Fruit fly (Drosophila melanogaster) whole organism, wandering third instar larva: ENCODE results near the gene Sf3b2.

ENCODE experiments used
- Abd-B ChIP-seq: fragments of >200 bp; optimal IDR thresholded peaks from 2 replicates; lab custom pipeline; 2017; ENCODE audit warnings: missing biosample characterization, missing genetic modification characterization
- CG32264 ChIP-seq: fragments of 200-800 bp; sonication (Bioruptor generic); optimal IDR thresholded peaks from 2 replicates; lab custom pipeline; 2016; ENCODE audit warnings: missing biosample characterization, missing genetic modification characterization
- Dfd ChIP-seq: fragments of >200 bp; optimal IDR thresholded peaks from 2 replicates; lab custom pipeline; 2017; ENCODE audit warnings: missing biosample characterization, missing genetic modification characterization
- Hnf4 ChIP-seq: fragments of 200-800 bp; sonication (Bioruptor generic); optimal IDR thresholded peaks from 2 replicates; lab custom pipeline; 2016; ENCODE audit warnings: missing biosample characterization, mild to moderate bottlenecking, missing genetic modification characterization
- Hr83 ChIP-seq: fragments of 200-300 bp; sonication (Bioruptor generic); optimal IDR thresholded peaks from 2 replicates; lab custom pipeline; 2016; ENCODE audit warnings: missing biosample characterization, mild to moderate bottlenecking, missing genetic modification characterization, moderate library complexity; ENCODE audit not compliant: poor library complexity, severe bottlenecking
- OdsH ChIP-seq: fragments of 200-800 bp; sonication (Bioruptor generic); optimal IDR thresholded peaks from 2 replicates; lab custom pipeline; 2016; ENCODE audit warnings: missing biosample characterization, mild to moderate bottlenecking, missing genetic modification characterization
- woc ChIP-seq: sonication (Bioruptor generic); optimal IDR thresholded peaks from 2 replicates; lab custom pipeline; 2016; ENCODE audit warnings: missing biosample characterization, mild to moderate bottlenecking, missing genetic modification characterization

DNA sequence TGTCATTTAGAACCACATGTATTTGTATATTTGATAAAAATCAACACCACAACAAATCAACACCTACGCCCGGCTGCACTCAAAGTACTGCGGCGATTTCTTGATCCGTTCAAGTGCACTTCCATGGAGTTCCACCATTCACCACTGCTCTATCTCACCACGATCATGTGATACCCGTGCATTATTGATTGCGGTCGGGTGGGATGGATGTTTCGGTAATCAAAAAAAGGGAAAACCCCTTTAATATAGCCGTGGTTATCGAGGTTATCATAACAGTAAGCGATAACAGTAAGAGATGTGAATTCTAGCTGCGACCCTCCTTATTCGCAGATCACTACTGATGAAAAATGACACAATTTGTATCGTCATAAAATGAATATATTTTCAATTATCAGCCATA is 10.8 kb downstream of the Sf3b2 start, which contains the start of the genes CG17224 and CG17264:
- TF ChIP-seq woc: no peak
- TF ChIP-seq Hr83 (GFP tag; lab: Kevin White, UChicago): no peak
- no peak for TF ChIP-seq OdsH (GFP tag; lab: Kevin White, UChicago)
- no peak for TF ChIP-seq CG32264 (GFP tag; lab: Kevin White, UChicago)
- no peak for TF ChIP-seq Dfd
- no peak for TF ChIP-seq Abd-B (GFP tag; lab: Kevin White, UChicago)
- TF ChIP-seq Hnf4 (GFP tag; lab: Kevin White, UChicago): no peak
